Fruit fly (Drosophila melanogaster) whole organism, embryonic: Measurements from ENCODE around the gene Gr21a.

Experiments
- Atf3 ChIP-seq: fragments of 200-800 bp; sonication (Bioruptor generic); optimal IDR thresholded peaks from 3 replicates; lab custom pipeline; 2016; ENCODE audit warnings: missing biosample characterization, missing genetic modification characterization
- Bteb2 ChIP-seq: fragments of 200-800 bp; sonication (Bioruptor generic); optimal IDR thresholded peaks from 2 replicates; lab custom pipeline; 2016; ENCODE audit warnings: missing biosample characterization, missing genetic modification characterization
- CG10366 ChIP-seq: fragments of 200-800 bp; sonication (Bioruptor generic); IDR thresholded peaks from 2 replicates; pipeline ENCODE4 v1.3.6; 2022; ENCODE audit warnings: missing biosample characterization, missing genetic modification characterization
- CG10979 ChIP-seq: fragments of 200-800 bp; sonication (Bioruptor generic); optimal IDR thresholded peaks from 2 replicates; lab custom pipeline; 2018; ENCODE audit warnings: missing biosample characterization, mild to moderate bottlenecking, missing genetic modification characterization, moderate library complexity
- CG11247 ChIP-seq: fragments of 200-800 bp; sonication (Bioruptor generic); IDR thresholded peaks from 2 replicates; pipeline ENCODE4 v1.3.6; 2022; ENCODE audit warnings: missing biosample characterization, missing genetic modification characterization
- CG11504 ChIP-seq: fragments of 200-800 bp; sonication (Bioruptor generic); optimal IDR thresholded peaks from 3 replicates; lab custom pipeline; 2019; ENCODE audit warnings: missing biosample characterization, mild to moderate bottlenecking, missing genetic modification characterization, moderate library complexity
- CG11723 ChIP-seq: fragments of 200-800 bp; sonication (Bioruptor generic); optimal IDR thresholded peaks from 2 replicates; lab custom pipeline; 2017; ENCODE audit warnings: missing biosample characterization, mild to moderate bottlenecking, missing genetic modification characterization
- CG12104 ChIP-seq: fragments of 200-800 bp; sonication (Bioruptor generic); optimal IDR thresholded peaks from 3 replicates; lab custom pipeline; 2016; ENCODE audit warnings: missing biosample characterization, missing genetic modification characterization
- CG13624 ChIP-seq: fragments of 200-800 bp; sonication (Bioruptor generic); optimal IDR thresholded peaks from 2 replicates; lab custom pipeline; 2016; ENCODE audit warnings: missing biosample characterization, missing genetic modification characterization
- CG15073 ChIP-seq: fragments of 200-800 bp; sonication (Bioruptor generic); optimal IDR thresholded peaks from 2 replicates; lab custom pipeline; 2016; ENCODE audit warnings: missing biosample characterization, missing genetic modification characterization
- CG1529 ChIP-seq: fragments of 200-800 bp; sonication (Bioruptor generic); optimal IDR thresholded peaks from 3 replicates; lab custom pipeline; 2018; ENCODE audit warnings: missing biosample characterization, missing genetic modification characterization
- CG2199 ChIP-seq: fragments of 200-800 bp; sonication (Bioruptor generic); IDR thresholded peaks from 3 replicates; pipeline ENCODE4 v1.3.6; 2022; ENCODE audit warnings: missing biosample characterization, missing genetic modification characterization
- CG31388 ChIP-seq: fragments of 200-800 bp; sonication (Bioruptor generic); optimal IDR thresholded peaks from 2 replicates; lab custom pipeline; 2016; ENCODE audit warnings: missing biosample characterization, missing genetic modification characterization
- CG32772 ChIP-seq: fragments of 200-800 bp; sonication (Bioruptor generic); IDR thresholded peaks from 2 replicates; pipeline ENCODE4 v1.3.6; 2022; ENCODE audit warnings: missing biosample characterization, missing genetic modification characterization
- CG4360 ChIP-seq: fragments of 200-800 bp; sonication (Bioruptor generic); IDR thresholded peaks from 2 replicates; pipeline ENCODE4 v1.3.6; 2022; ENCODE audit warnings: missing biosample characterization, missing genetic modification characterization
- CG5180 ChIP-seq: fragments of 200-800 bp; sonication (Bioruptor generic); optimal IDR thresholded peaks from 3 replicates; lab custom pipeline; 2017; ENCODE audit warnings: missing biosample characterization, missing genetic modification characterization, mild to moderate bottlenecking, moderate library complexity, missing genetic modification reagents
- CG5953 ChIP-seq: fragments of 200-800 bp; sonication (Bioruptor generic); IDR thresholded peaks from 2 replicates; pipeline ENCODE4 v1.3.6; 2022; ENCODE audit warnings: missing biosample characterization, missing genetic modification characterization
- CG6175 ChIP-seq: fragments of 200-800 bp; sonication (Bioruptor generic); IDR thresholded peaks from 3 replicates; pipeline ENCODE4 v1.3.6; 2022; ENCODE audit warnings: missing biosample characterization, missing genetic modification characterization
- CG8089 ChIP-seq: fragments of 200-800 bp; sonication (Bioruptor generic); optimal IDR thresholded peaks from 3 replicates; lab custom pipeline; 2016; ENCODE audit warnings: missing biosample characterization, missing genetic modification characterization
- Chrac-16 ChIP-seq: fragments of 200-800 bp; sonication (Bioruptor generic); optimal IDR thresholded peaks from 3 replicates; lab custom pipeline; 2016; ENCODE audit warnings: missing biosample characterization, missing genetic modification characterization
- Deaf1 ChIP-seq: fragments of 200-800 bp; optimal IDR thresholded peaks from 3 replicates; lab custom pipeline; 2019; ENCODE audit warnings: missing biosample characterization, mild to moderate bottlenecking, missing genetic modification characterization, moderate library complexity
- Elba2 ChIP-seq: fragments of 200-800 bp; sonication (Bioruptor generic); optimal IDR thresholded peaks from 3 replicates; lab custom pipeline; 2016; ENCODE audit warnings: missing biosample characterization, missing genetic modification characterization
- Ets97D ChIP-seq: fragments of 200-800 bp; sonication (Bioruptor generic); optimal IDR thresholded peaks from 3 replicates; lab custom pipeline; 2016; ENCODE audit warnings: missing biosample characterization, missing genetic modification characterization
- HLH3B ChIP-seq: fragments of 200-800 bp; sonication (Bioruptor generic); IDR thresholded peaks from 2 replicates; pipeline ENCODE4 v1.3.6; 2022; ENCODE audit warnings: missing biosample characterization, missing genetic modification characterization
- Hr51 ChIP-seq, 2 experiments: fragments of 200-800 bp; sonication (Bioruptor generic); optimal IDR thresholded peaks; 2 replicates in 1 of 2; 3 replicates in 1 of 2; lab custom pipeline; 2016 to 2018; ENCODE audit warnings: missing biosample characterization in 2 of 2, missing genetic modification characterization in 2 of 2, mild to moderate bottlenecking in 1 of 2, moderate library complexity in 1 of 2
- Kr ChIP-seq: fragments of 200-800 bp; sonication (Bioruptor generic); optimal IDR thresholded peaks from 2 replicates; lab custom pipeline; 2017; ENCODE audit warnings: missing biosample characterization, mild to moderate bottlenecking, missing genetic modification characterization
- MESR4 ChIP-seq: fragments of 200-800 bp; sonication (Bioruptor generic); optimal IDR thresholded peaks from 2 replicates; lab custom pipeline; 2018; ENCODE audit warnings: missing biosample characterization, mild to moderate bottlenecking, missing genetic modification characterization, moderate library complexity
- MTF-1 ChIP-seq: fragments of 200-800 bp; sonication (Bioruptor generic); optimal IDR thresholded peaks from 2 replicates; lab custom pipeline; 2018; ENCODE audit warnings: missing biosample characterization, mild to moderate bottlenecking, missing genetic modification characterization, borderline replicate concordance
- Sox102F ChIP-seq: fragments of 200-800 bp; sonication (Bioruptor generic); optimal IDR thresholded peaks from 2 replicates; lab custom pipeline; 2018; ENCODE audit warnings: missing biosample characterization, mild to moderate bottlenecking, missing genetic modification characterization, moderate library complexity
- Xrp1 ChIP-seq: fragments of 200-800 bp; sonication (Bioruptor generic); IDR thresholded peaks from 2 replicates; pipeline ENCODE4 v1.3.6; 2022; ENCODE audit warnings: missing biosample characterization, missing genetic modification characterization
- ato ChIP-seq: fragments of 200-800 bp; sonication (Bioruptor generic); IDR thresholded peaks from 2 replicates; pipeline ENCODE4 v1.3.6; 2022; ENCODE audit warnings: missing biosample characterization, missing genetic modification characterization; ENCODE audit not compliant: partially characterized antibody
- cas ChIP-seq: fragments of 200-800 bp; sonication (Bioruptor generic); IDR thresholded peaks from 2 replicates; pipeline ENCODE4 v1.3.6; 2022; ENCODE audit warnings: missing biosample characterization, missing genetic modification characterization
- corto ChIP-seq: fragments of 200-800 bp; sonication (Bioruptor generic); optimal IDR thresholded peaks from 2 replicates; lab custom pipeline; 2016; ENCODE audit warnings: missing biosample characterization, mild to moderate bottlenecking, missing genetic modification characterization, moderate library complexity
- da ChIP-seq: fragments of 200-800 bp; sonication (Bioruptor generic); optimal IDR thresholded peaks from 2 replicates; lab custom pipeline; 2016; ENCODE audit warnings: missing biosample characterization, missing genetic modification characterization
- disco-r ChIP-seq: fragments of 200-800 bp; sonication (Bioruptor generic); optimal IDR thresholded peaks from 2 replicates; lab custom pipeline; 2016; ENCODE audit warnings: missing biosample characterization, missing genetic modification characterization
- dpn ChIP-seq, 2 experiments: fragments of 200-800 bp; sonication (Bioruptor generic); optimal IDR thresholded peaks; 3 replicates each; lab custom pipeline; 2016; ENCODE audit warnings: missing biosample characterization in 2 of 2, missing genetic modification characterization in 2 of 2
- en ChIP-seq: fragments of 200-800 bp; sonication (Bioruptor generic); optimal IDR thresholded peaks from 2 replicates; lab custom pipeline; 2016; ENCODE audit warnings: missing biosample characterization, missing genetic modification characterization
- grau ChIP-seq: fragments of 200-800 bp; optimal IDR thresholded peaks from 3 replicates; lab custom pipeline; 2019; ENCODE audit warnings: missing biosample characterization, mild to moderate bottlenecking, missing genetic modification characterization, moderate library complexity
- klu ChIP-seq: fragments of 200-800 bp; sonication (Bioruptor generic); IDR thresholded peaks from 2 replicates; pipeline ENCODE4 v1.3.6; 2022; ENCODE audit warnings: missing biosample characterization, missing genetic modification characterization
- knrl ChIP-seq: fragments of 200-800 bp; sonication (Bioruptor generic); IDR thresholded peaks from 3 replicates; pipeline ENCODE4 v1.3.6; 2022; ENCODE audit warnings: missing biosample characterization, missing genetic modification characterization; ENCODE audit not compliant: partially characterized antibody
- lab ChIP-seq: fragments of 200-800 bp; sonication (Bioruptor generic); optimal IDR thresholded peaks from 3 replicates; lab custom pipeline; 2017; ENCODE audit warnings: missing biosample characterization, missing genetic modification characterization, mild to moderate bottlenecking, moderate library complexity, missing genetic modification reagents
- lola ChIP-seq, 3 experiments: fragments of >200 bp in 2 of 3; fragments of 200-800 bp in 1 of 3; sonication (Bioruptor generic) in 1 of 3; optimal IDR thresholded peaks; 2 replicates each; lab custom pipeline; 2017 to 2019; ENCODE audit warnings: missing biosample characterization in 3 of 3, missing genetic modification characterization in 3 of 3, mild to moderate bottlenecking in 1 of 3, moderate library complexity in 1 of 3
- nmo ChIP-seq: fragments of 200-800 bp; sonication (Bioruptor generic); optimal IDR thresholded peaks from 2 replicates; lab custom pipeline; 2018; ENCODE audit warnings: missing biosample characterization, mild to moderate bottlenecking, missing genetic modification characterization, moderate library complexity
- p53 ChIP-seq: fragments of 200-800 bp; sonication (Bioruptor generic); optimal IDR thresholded peaks from 2 replicates; lab custom pipeline; 2016; ENCODE audit warnings: missing biosample characterization, missing genetic modification characterization
- pfk ChIP-seq: fragments of 200-800 bp; sonication (Bioruptor generic); optimal IDR thresholded peaks from 2 replicates; lab custom pipeline; 2018; ENCODE audit warnings: missing biosample characterization, mild to moderate bottlenecking, missing genetic modification characterization, moderate library complexity
- ranshi ChIP-seq: fragments of 200-800 bp; sonication (Bioruptor generic); IDR thresholded peaks from 2 replicates; pipeline ENCODE4 v1.3.6; 2022; ENCODE audit warnings: missing biosample characterization, missing genetic modification characterization
- sd ChIP-seq: fragments of 200-800 bp; sonication (Bioruptor generic); optimal IDR thresholded peaks from 3 replicates; lab custom pipeline; 2018; ENCODE audit warnings: missing biosample characterization, mild to moderate bottlenecking, missing genetic modification characterization, moderate library complexity
- sim ChIP-seq: fragments of 200-800 bp; sonication (Bioruptor generic); IDR thresholded peaks from 2 replicates; pipeline ENCODE4 v1.3.6; 2022; ENCODE audit warnings: missing biosample characterization, missing genetic modification characterization
- sqz ChIP-seq: fragments of 200-800 bp; sonication (Bioruptor generic); optimal IDR thresholded peaks from 3 replicates; lab custom pipeline; 2018; ENCODE audit warnings: missing biosample characterization, mild to moderate bottlenecking, missing genetic modification characterization
- tgo ChIP-seq: fragments of 200-800 bp; sonication (Bioruptor generic); IDR thresholded peaks from 3 replicates; pipeline ENCODE4 v1.3.6; 2022; ENCODE audit warnings: missing biosample characterization, missing genetic modification characterization
- zen ChIP-seq: fragments of 200-800 bp; sonication (Bioruptor generic); optimal IDR thresholded peaks from 3 replicates; lab custom pipeline; 2018; ENCODE audit warnings: missing biosample characterization, mild to moderate bottlenecking, missing genetic modification characterization, moderate library complexity

Gene Gr21a

dm6 chr2L:740031-740430 is 40.3 kb upstream of the Gr21a start (continued):
- TF ChIP-seq Ets97D (GFP tag; lab: Kevin White, UChicago) (no peak), Chrac-16 (no peak), CG8089 (GFP tag; lab: Kevin White, UChicago) (no peak), CG12104 (GFP tag; lab: Kevin White, UChicago) (no peak), disco-r (GFP tag; lab: Kevin White, UChicago) (no peak), pfk (GFP tag; lab: Kevin White, UChicago) (no peak), Atf3 (GFP tag; lab: Kevin White, UChicago) (no peak), MESR4 (GFP tag; lab: Kevin White, UChicago) (no peak), Elba2 (GFP tag; lab: Kevin White, UChicago) (no peak), CG11247 (GFP tag; lab: Robert Waterston, UW) (peak; percentile 26; the same call in 1 of the 2 replicates), grau (peak; percentile 17), Deaf1 (tag; lab: Kevin White, UChicago) (no peak), CG5180 (no peak), CG13624 (no peak), CG6175 (GFP tag; lab: Robert Waterston, UW) (no peak), CG5953 (GFP tag; lab: Robert Waterston, UW) (no peak), sim (GFP tag; lab: Robert Waterston, UW) (no peak), Kr (GFP tag; lab: Kevin White, UChicago) (no peak), Sox102F (GFP tag; lab: Kevin White, UChicago) (peak; percentile 8), knrl (GFP tag; lab: Robert Waterston, UW) (peak; percentile 64; the same call in 2 of the 3 replicates), sd (tag; lab: Kevin White, UChicago) (no peak), sqz (GFP tag; lab: Kevin White, UChicago) (no peak), lab (GFP tag; lab: Kevin White, UChicago) (no peak), CG10366 (GFP tag; lab: Robert Waterston, UW) (no peak), cas (no peak), Hr51 (GFP tag; optimal IDR thresholded peaks at IDR 0.05; lab: Kevin White, UChicago) (peak; percentile 4 to 13), HLH3B (GFP tag; lab: Robert Waterston, UW) (no peak; the same call in 1 of the 2 replicates), Xrp1 (no peak), CG31388 (no peak), ranshi (GFP tag; lab: Robert Waterston, UW) (no peak), CG1529 (no peak), Bteb2 (GFP tag; lab: Kevin White, UChicago) (no peak), en (GFP tag; lab: Kevin White, UChicago) (no peak), CG11504 (tag; lab: Kevin White, UChicago) (peak; percentile 97), CG32772 (GFP tag; lab: Robert Waterston, UW) (no peak), ato (GFP tag; lab: Robert Waterston, UW) (no peak), klu (no peak), dpn (GFP tag; optimal IDR thresholded peaks at IDR 0.05; lab: Kevin White, UChicago) (no peak), lola (GFP tag; optimal IDR thresholded peaks at IDR 0.05; lab: Kevin White, UChicago) (no peak), CG10979 (tag; lab: Kevin White, UChicago) (no peak), MTF-1 (GFP tag; lab: Kevin White, UChicago) (no peak), corto (GFP tag; lab: Kevin White, UChicago) (no peak), CG4360 (GFP tag; lab: Robert Waterston, UW) (no peak), CG11723 (GFP tag; lab: Kevin White, UChicago) (no peak), tgo (GFP tag; lab: Robert Waterston, UW) (no peak; the same call in 2 of the 3 replicates), CG15073 (GFP tag; lab: Kevin White, UChicago) (no peak), p53 (GFP tag; lab: Kevin White, UChicago) (peak; percentile 2), CG2199 (GFP tag; lab: Robert Waterston, UW) (peak; percentile 93), da (GFP tag; lab: Kevin White, UChicago) (no peak), nmo (GFP tag; lab: Kevin White, UChicago) (peak; percentile 51), zen (tag; lab: Kevin White, UChicago) (peak; percentile 15)
